Worm (Caenorhabditis elegans): ENCODE results near the gene ZK673.5.

Gene ZK673.5

DNA sequence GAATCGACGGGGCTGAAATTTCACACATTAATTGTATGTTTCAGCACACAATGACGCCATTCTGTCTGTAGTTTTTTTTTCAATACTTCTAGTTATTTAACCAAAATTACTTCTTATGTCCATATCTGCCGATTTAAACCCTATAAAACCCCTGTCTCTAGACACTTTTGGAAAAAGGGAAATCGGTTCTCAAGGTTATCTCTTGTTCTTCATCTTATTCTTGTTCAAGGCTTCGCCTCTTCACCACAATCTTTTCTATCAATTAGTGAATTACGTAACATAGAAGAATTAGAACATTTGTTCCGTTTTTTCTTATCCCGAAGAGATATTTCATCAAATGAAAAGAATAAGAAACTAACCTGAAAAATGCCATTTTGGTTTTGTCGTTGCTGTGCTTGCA lies 39.4 kb downstream of the ZK673.5 start:
- TF ChIP-seq aptf-3 (GFP tag; IDR thresholded peaks at IDR 0.05): no peak
- TF ChIP-seq ztf-18 (tag; optimal IDR thresholded peaks at IDR 0.05): no peak
- no peak for TF ChIP-seq F49E8.2 (tag; optimal IDR thresholded peaks at IDR 0.05; ENCODE audit: insufficient read depth)
- TF ChIP-seq xnd-1 (tag; optimal IDR thresholded peaks at IDR 0.05): no peak
- no peak for TF ChIP-seq pbrm-1 (GFP tag; IDR thresholded peaks at IDR 0.05)
- no peak for TF ChIP-seq lsy-27 (tag; optimal IDR thresholded peaks at IDR 0.05; ENCODE audit: borderline replicate concordance, insufficient read depth)
- no peak for TF ChIP-seq ztf-28 (GFP tag; IDR thresholded peaks at IDR 0.05)

DNA sequence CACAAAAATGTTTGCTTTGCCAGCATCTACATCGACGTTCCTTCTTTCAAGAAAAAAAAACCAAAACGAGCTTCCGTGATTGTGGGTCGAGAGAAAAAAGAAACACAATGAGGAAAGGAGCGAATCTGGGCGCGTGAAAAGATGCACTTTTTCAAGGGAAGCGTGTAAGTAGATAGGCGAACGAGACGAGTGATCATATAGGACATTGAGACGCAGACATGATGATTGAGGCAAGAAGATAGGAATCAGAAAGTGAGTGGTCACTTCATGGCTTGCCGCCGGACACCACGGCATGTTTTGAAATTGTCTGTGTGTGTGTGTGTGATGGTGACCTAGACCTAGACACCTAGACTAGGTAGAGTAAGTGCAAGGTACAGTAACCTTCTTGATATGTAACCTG lies 40.3 kb downstream of the ZK673.5 start:
- TF ChIP-seq nhr-80 (tag; optimal IDR thresholded peaks at IDR 0.05) (peak; percentile 17), ceh-27 (GFP tag; optimal IDR thresholded peaks at IDR 0.05) (no peak), zfh-2 (GFP tag; conservative IDR thresholded peaks at IDR 0.05) (0 out of 2 replicates have a peak, but pooled peaks have one; percentile 17), hmg-1.2 (GFP tag; IDR thresholded peaks at IDR 0.05) (peak; percentile 68; the same call in 1 of the 2 replicates)

- TF ChIP-seq lin-40 (tag; optimal IDR thresholded peaks at IDR 0.05) (peak; percentile 73), ztf-18 (tag; optimal IDR thresholded peaks at IDR 0.05) (peak; percentile 57), mes-4 (tag; optimal IDR thresholded peaks at IDR 0.05) (no peak), dox-1 (GFP tag; IDR thresholded peaks at IDR 0.05) (peak; percentile 90), lin-54 (GFP tag; optimal IDR thresholded peaks at IDR 0.05) (peak; percentile 50), attf-6 (GFP tag; IDR thresholded peaks at IDR 0.05) (no peak), bed-1 (GFP tag; IDR thresholded peaks at IDR 0.05) (no peak), rcor-1 (GFP tag; IDR thresholded peaks at IDR 0.05) (0 out of 2 replicates have a peak, but pooled peaks have one; percentile 47), B0336.3 (GFP tag; IDR thresholded peaks at IDR 0.05) (no peak), ekl-4 (GFP tag; IDR thresholded peaks at IDR 0.05) (peak; percentile 54; the same call in 1 of the 2 replicates), F23B12.7 (tag; optimal IDR thresholded peaks at IDR 0.05; ENCODE audit: insufficient read depth) (peak; percentile 12), ets-4 (GFP tag; optimal IDR thresholded peaks at IDR 0.05) (peak; percentile 64), B0019.2 (GFP tag; conservative IDR thresholded peaks at IDR 0.05) (no peak), zfh-2 (GFP tag; conservative IDR thresholded peaks at IDR 0.05) (peak; percentile 100), Y53G8AR.9 (GFP tag; conservative IDR thresholded peaks at IDR 0.05) (no peak), mel-28 (tag; optimal IDR thresholded peaks at IDR 0.05; ENCODE audit: borderline replicate concordance) (no peak), hrde-1 (tag; optimal IDR thresholded peaks at IDR 0.05; ENCODE audit: borderline replicate concordance) (no peak), nfya-1 (tag; optimal IDR thresholded peaks at IDR 0.05; ENCODE audit: borderline replicate concordance, insufficient read depth) (no peak), madf-10 (tag; optimal IDR thresholded peaks at IDR 0.05) (peak; percentile 57), lin-26 (GFP tag; IDR thresholded peaks at IDR 0.05) (peak; percentile 79), hlh-12 (tag; optimal IDR thresholded peaks at IDR 0.05) (no peak), Y56A3A.18 (GFP tag; IDR thresholded peaks at IDR 0.05) (no peak), unc-62 (GFP tag; optimal IDR thresholded peaks at IDR 0.05) (no peak), him-1 (tag; optimal IDR thresholded peaks at IDR 0.05) (no peak), F22D6.2 (tag; optimal IDR thresholded peaks at IDR 0.05) (no peak), ztf-6 (GFP tag; IDR thresholded peaks at IDR 0.05) (no peak), Y67H2A.10 (GFP tag; conservative IDR thresholded peaks at IDR 0.05) (no peak; the same call in 1 of the 2 replicates), lir-1 (GFP tag; conservative IDR thresholded peaks at IDR 0.05) (no peak), lsy-27 (tag; optimal IDR thresholded peaks at IDR 0.05; ENCODE audit: borderline replicate concordance, insufficient read depth) (no peak), aptf-3 (GFP tag; IDR thresholded peaks at IDR 0.05) (no peak), ceh-91 (GFP tag; IDR thresholded peaks at IDR 0.05) (no peak), F57C9.4 (tag; optimal IDR thresholded peaks at IDR 0.05) (no peak), snpc-1.1 (tag; optimal IDR thresholded peaks at IDR 0.05; ENCODE audit: insufficient read depth) (no peak), ceh-27 (GFP tag; optimal IDR thresholded peaks at IDR 0.05) (peak; percentile 74), hmg-1.2 (GFP tag; IDR thresholded peaks at IDR 0.05) (peak; percentile 91), D2030.7 (GFP tag; IDR thresholded peaks at IDR 0.05) (no peak), hsf-1 (GFP tag; IDR thresholded peaks at IDR 0.05) (no peak), attf-5 (GFP tag; optimal IDR thresholded peaks at IDR 0.05) (peak; percentile 87)
Measured at ce11 chrII:10502491-10503063, 41.3 kb downstream of the ZK673.5 start, which contains the start of gene myrf-1. Gene myrf-1 (minus strand): TSS chrII:10502541.

Data from whole organism, young adult.